Fruit fly (Drosophila melanogaster) whole organism, embryonic: Measurements from ENCODE around the gene sxe2.
A peak's percentile ranks its signal among the peaks of the same experiment; 100 is the strongest.

Source experiments
- Antp ChIP-seq: fragments of 200-800 bp; sonication (Bioruptor generic); optimal IDR thresholded peaks from 3 replicates; lab custom pipeline; 2016; ENCODE audit warnings: missing biosample characterization, missing genetic modification characterization
- CG10209 ChIP-seq: fragments of 200-800 bp; sonication (Bioruptor generic); optimal IDR thresholded peaks from 3 replicates; lab custom pipeline; 2017; ENCODE audit warnings: missing biosample characterization, mild to moderate bottlenecking, missing genetic modification characterization, missing genetic modification reagents
- CG10431 ChIP-seq: fragments of 200-800 bp; sonication (Bioruptor generic); optimal IDR thresholded peaks from 3 replicates; lab custom pipeline; 2018; ENCODE audit warnings: missing biosample characterization, mild to moderate bottlenecking, missing genetic modification characterization
- CG10462 ChIP-seq: fragments of 200-800 bp; sonication (Bioruptor generic); optimal IDR thresholded peaks from 2 replicates; lab custom pipeline; 2016; ENCODE audit warnings: missing biosample characterization, missing genetic modification characterization
- CG11456 ChIP-seq: fragments of 200-800 bp; sonication (Bioruptor generic); IDR thresholded peaks from 3 replicates; pipeline ENCODE4 v1.3.6; 2022; ENCODE audit warnings: missing biosample characterization, missing genetic modification characterization
- CG11504 ChIP-seq: fragments of 200-800 bp; sonication (Bioruptor generic); optimal IDR thresholded peaks from 3 replicates; lab custom pipeline; 2019; ENCODE audit warnings: missing biosample characterization, mild to moderate bottlenecking, missing genetic modification characterization, moderate library complexity
- CG12299 ChIP-seq: fragments of 200-800 bp; sonication (Bioruptor generic); optimal IDR thresholded peaks from 2 replicates; lab custom pipeline; 2018; ENCODE audit warnings: missing biosample characterization, mild to moderate bottlenecking, missing genetic modification characterization
- CG14667 ChIP-seq: fragments of 200-800 bp; sonication (Bioruptor generic); IDR thresholded peaks from 2 replicates; pipeline ENCODE4 v1.3.6; 2022; ENCODE audit warnings: missing biosample characterization, missing genetic modification characterization
- CG14710 ChIP-seq: fragments of 200-800 bp; sonication (Bioruptor generic); optimal IDR thresholded peaks from 3 replicates; lab custom pipeline; 2019; ENCODE audit warnings: missing biosample characterization, mild to moderate bottlenecking, missing genetic modification characterization, moderate library complexity
- CG15601 ChIP-seq: fragments of 200-800 bp; sonication (Bioruptor generic); optimal IDR thresholded peaks from 3 replicates; lab custom pipeline; 2019; ENCODE audit warnings: missing biosample characterization, mild to moderate bottlenecking, missing genetic modification characterization, moderate library complexity
- CG17829 ChIP-seq: fragments of 200-800 bp; optimal IDR thresholded peaks from 2 replicates; lab custom pipeline; 2019; ENCODE audit warnings: missing biosample characterization, mild to moderate bottlenecking, missing genetic modification characterization, moderate library complexity
- CG18476 ChIP-seq: fragments of 200-800 bp; sonication (Bioruptor generic); optimal IDR thresholded peaks from 2 replicates; lab custom pipeline; 2016; ENCODE audit warnings: missing biosample characterization, mild to moderate bottlenecking, missing genetic modification characterization
- CG2129 ChIP-seq: fragments of 200-800 bp; sonication (Bioruptor generic); IDR thresholded peaks from 2 replicates; pipeline ENCODE4 v1.3.6; 2022; ENCODE audit warnings: missing biosample characterization, missing genetic modification characterization; ENCODE audit not compliant: partially characterized antibody
- CG3065 ChIP-seq: fragments of 200-800 bp; sonication (Bioruptor generic); optimal IDR thresholded peaks from 2 replicates; lab custom pipeline; 2016; ENCODE audit warnings: missing biosample characterization, missing genetic modification characterization
- CG32772 ChIP-seq: fragments of 200-800 bp; sonication (Bioruptor generic); IDR thresholded peaks from 2 replicates; pipeline ENCODE4 v1.3.6; 2022; ENCODE audit warnings: missing biosample characterization, missing genetic modification characterization
- CG3726 ChIP-seq: fragments of 200-800 bp; sonication (Bioruptor generic); IDR thresholded peaks from 3 replicates; pipeline ENCODE4, ENCODE4 v1.3.6; 2022; ENCODE audit warnings: missing biosample characterization, missing genetic modification characterization
- CG3838 ChIP-seq: fragments of 200-800 bp; sonication (Bioruptor generic); optimal IDR thresholded peaks from 3 replicates; lab custom pipeline; 2016; ENCODE audit warnings: missing biosample characterization, missing genetic modification characterization
- CG5245 ChIP-seq: fragments of 200-800 bp; sonication (Bioruptor generic); optimal IDR thresholded peaks from 3 replicates; lab custom pipeline; 2016; ENCODE audit warnings: missing biosample characterization, missing genetic modification characterization
- CG6854 ChIP-seq: fragments of 200-800 bp; sonication (Bioruptor generic); optimal IDR thresholded peaks from 3 replicates; lab custom pipeline; 2017; ENCODE audit warnings: missing biosample characterization, mild to moderate bottlenecking, missing genetic modification characterization
- CG8924 ChIP-seq: fragments of 200-800 bp; optimal IDR thresholded peaks from 3 replicates; lab custom pipeline; 2019; ENCODE audit warnings: missing biosample characterization, mild to moderate bottlenecking, missing genetic modification characterization, moderate library complexity
- Chrac-16 ChIP-seq: fragments of 200-800 bp; sonication (Bioruptor generic); optimal IDR thresholded peaks from 3 replicates; lab custom pipeline; 2016; ENCODE audit warnings: missing biosample characterization, missing genetic modification characterization
- Doc2 ChIP-seq: fragments of 200-800 bp; sonication (Bioruptor generic); IDR thresholded peaks from 2 replicates; pipeline ENCODE4 v1.3.6; 2022; ENCODE audit warnings: missing biosample characterization, missing genetic modification characterization
- Ets65A ChIP-seq: fragments of 200-800 bp; sonication (Bioruptor generic); peaks from one replicate; lab custom pipeline; 2016; ENCODE audit warnings: missing biosample characterization, missing genetic modification characterization
- HmgD ChIP-seq: fragments of 200-800 bp; sonication (Bioruptor generic); optimal IDR thresholded peaks from 3 replicates; lab custom pipeline; 2016; ENCODE audit warnings: missing biosample characterization, missing genetic modification characterization
- Lhr ChIP-seq: fragments of 200-800 bp; sonication (Bioruptor generic); optimal IDR thresholded peaks from 3 replicates; lab custom pipeline; 2017; ENCODE audit warnings: mild to moderate bottlenecking, missing biosample characterization, missing genetic modification reagents, missing genetic modification characterization
- Nf-YC ChIP-seq: fragments of 200-800 bp; optimal IDR thresholded peaks from 3 replicates; lab custom pipeline; 2019; ENCODE audit warnings: missing biosample characterization, mild to moderate bottlenecking, missing genetic modification characterization, moderate library complexity
- Optix ChIP-seq: fragments of 200-800 bp; sonication (Bioruptor generic); IDR thresholded peaks from 3 replicates; pipeline ENCODE4 v1.3.6; 2022; ENCODE audit warnings: missing biosample characterization, missing genetic modification characterization
- PHDP ChIP-seq: fragments of 200-800 bp; sonication (Bioruptor generic); optimal IDR thresholded peaks from 3 replicates; lab custom pipeline; 2018; ENCODE audit warnings: missing biosample characterization, mild to moderate bottlenecking, missing genetic modification characterization, moderate library complexity
- Ptx1 ChIP-seq: fragments of 200-800 bp; sonication (Bioruptor generic); IDR thresholded peaks from 2 replicates; pipeline ENCODE4 v1.3.6; 2022; ENCODE audit warnings: missing biosample characterization, missing genetic modification characterization
- Side ChIP-seq: fragments of 200-800 bp; sonication (Bioruptor generic); optimal IDR thresholded peaks from 2 replicates; lab custom pipeline; 2016; ENCODE audit warnings: missing biosample characterization, missing genetic modification characterization
- Ssrp ChIP-seq: fragments of 200-800 bp; sonication (Bioruptor generic); optimal IDR thresholded peaks from 2 replicates; lab custom pipeline; 2018; ENCODE audit warnings: missing biosample characterization, mild to moderate bottlenecking, missing genetic modification characterization, moderate library complexity
- Xbp1 ChIP-seq: fragments of 200-800 bp; sonication (Bioruptor generic); optimal IDR thresholded peaks from 3 replicates; lab custom pipeline; 2016; ENCODE audit warnings: missing biosample characterization, mild to moderate bottlenecking, missing genetic modification characterization
- ab ChIP-seq: fragments of 200-800 bp; sonication (Bioruptor generic); optimal IDR thresholded peaks from 2 replicates; lab custom pipeline; 2016; ENCODE audit warnings: missing biosample characterization, missing genetic modification characterization
- ac ChIP-seq: fragments of 200-800 bp; sonication (Bioruptor generic); optimal IDR thresholded peaks from 3 replicates; lab custom pipeline; 2017; ENCODE audit warnings: missing biosample characterization, mild to moderate bottlenecking, missing genetic modification characterization
- dati ChIP-seq: fragments of 200-800 bp; sonication (Bioruptor generic); IDR thresholded peaks from 2 replicates; pipeline ENCODE4 v1.3.6; 2022; ENCODE audit warnings: missing biosample characterization, missing genetic modification characterization
- dm ChIP-seq: fragments of 200-800 bp; sonication (Bioruptor generic); optimal IDR thresholded peaks from 3 replicates; lab custom pipeline; 2016; ENCODE audit warnings: missing biosample characterization, missing genetic modification characterization
- ems ChIP-seq: fragments of 200-800 bp; sonication (Bioruptor generic); optimal IDR thresholded peaks from 3 replicates; lab custom pipeline; 2016; ENCODE audit warnings: missing biosample characterization, missing genetic modification characterization
- esg ChIP-seq: fragments of 200-800 bp; sonication (Bioruptor generic); conservative IDR thresholded peaks from 2 replicates; pipeline ENCODE4 v1.3.6; 2022; ENCODE audit warnings: missing biosample characterization, missing genetic modification characterization
- ftz-f1 ChIP-seq: fragments of 200-800 bp; sonication (Bioruptor generic); optimal IDR thresholded peaks from 2 replicates; lab custom pipeline; 2016; ENCODE audit warnings: missing biosample characterization, missing genetic modification characterization
- hkb ChIP-seq, 2 experiments: fragments of 200-800 bp in 1 of 2; fragments of >200 bp in 1 of 2; sonication (Bioruptor generic) in 1 of 2; IDR thresholded peaks in 1 of 2; optimal IDR thresholded peaks in 1 of 2; 2 replicates each; pipeline versions ENCODE4 v1.3.6 to Lab custom; 2017 to 2022; ENCODE audit warnings: missing biosample characterization in 1 of 2, missing genetic modification characterization in 1 of 2
- ind ChIP-seq: fragments of 200-800 bp; sonication (Bioruptor generic); optimal IDR thresholded peaks from 3 replicates; lab custom pipeline; 2016; ENCODE audit warnings: missing biosample characterization, missing genetic modification characterization
- odd ChIP-seq: fragments of 200-800 bp; sonication (Bioruptor generic); optimal IDR thresholded peaks from 2 replicates; lab custom pipeline; 2017; ENCODE audit warnings: missing biosample characterization, mild to moderate bottlenecking, missing genetic modification characterization
- phol ChIP-seq: fragments of 200-800 bp; sonication (Bioruptor generic); optimal IDR thresholded peaks from 3 replicates; lab custom pipeline; 2018; ENCODE audit warnings: missing biosample characterization, mild to moderate bottlenecking, missing genetic modification characterization, moderate library complexity
- pnt ChIP-seq: fragments of 200-800 bp; sonication (Bioruptor generic); optimal IDR thresholded peaks from 3 replicates; lab custom pipeline; 2016; ENCODE audit warnings: missing biosample characterization, missing genetic modification characterization
- pum ChIP-seq: fragments of 200-800 bp; sonication (Bioruptor generic); optimal IDR thresholded peaks from 2 replicates; lab custom pipeline; 2016; ENCODE audit warnings: missing biosample characterization, missing genetic modification characterization
- sens-2 ChIP-seq: fragments of 200-800 bp; sonication (Bioruptor generic); IDR thresholded peaks from 2 replicates; pipeline ENCODE4 v1.3.6; 2022; ENCODE audit warnings: missing biosample characterization, missing genetic modification characterization
- sim ChIP-seq: fragments of 200-800 bp; sonication (Bioruptor generic); IDR thresholded peaks from 2 replicates; pipeline ENCODE4 v1.3.6; 2022; ENCODE audit warnings: missing biosample characterization, missing genetic modification characterization
- slbo ChIP-seq: fragments of 200-800 bp; sonication (Bioruptor generic); IDR thresholded peaks from 2 replicates; pipeline ENCODE4 v1.3.6; 2022; ENCODE audit warnings: missing biosample characterization, missing genetic modification characterization
- sr ChIP-seq: fragments of 200-800 bp; sonication (Bioruptor generic); IDR thresholded peaks from 3 replicates; pipeline ENCODE4 v1.3.6; 2022; ENCODE audit warnings: missing biosample characterization, missing genetic modification characterization
- unpg ChIP-seq: fragments of 200-800 bp; sonication (Bioruptor generic); optimal IDR thresholded peaks from 3 replicates; lab custom pipeline; 2018; ENCODE audit warnings: missing biosample characterization, mild to moderate bottlenecking, missing genetic modification characterization, moderate library complexity

The sxe2 gene

dm6 chr3R:16094011-16094729, 10.5 kb downstream of the sxe2 start (continued):
- TF ChIP-seq Xbp1 (GFP tag; lab: Kevin White, UChicago) (peak; percentile 73), CG5245 (GFP tag; lab: Kevin White, UChicago) (peak; percentile 58), Optix (GFP tag; lab: Robert Waterston, UW) (no peak), Lhr (GFP tag; lab: Kevin White, UChicago) (peak; percentile 27), ac (GFP tag; lab: Kevin White, UChicago) (peak; percentile 25), phol (peak; percentile 92), CG6854 (GFP tag; lab: Kevin White, UChicago) (peak; percentile 28), Ptx1 (GFP tag; lab: Robert Waterston, UW) (peak; percentile 78), ab (GFP tag; lab: Kevin White, UChicago) (no peak), HmgD (GFP tag; lab: Kevin White, UChicago) (no peak), pum (GFP tag; lab: Kevin White, UChicago) (peak; percentile 39), Nf-YC (tag; lab: Kevin White, UChicago) (peak; percentile 49), CG11504 (peak; percentile 90), pnt (GFP tag; lab: Kevin White, UChicago) (peak; percentile 55), ems (GFP tag; lab: Kevin White, UChicago) (no peak), Ets65A (GFP tag; lab: Kevin White, UChicago) (peak; percentile 88), CG14710 (tag; lab: Kevin White, UChicago) (peak; percentile 91), Doc2 (GFP tag; lab: Robert Waterston, UW) (no peak), Ssrp (peak; percentile 87), CG18476 (GFP tag; lab: Kevin White, UChicago) (peak; percentile 63), Chrac-16 (GFP tag; lab: Kevin White, UChicago) (peak; percentile 58), dm (GFP tag; lab: Kevin White, UChicago) (no peak), CG10431 (GFP tag; lab: Kevin White, UChicago) (peak; percentile 72), esg (GFP tag; lab: Robert Waterston, UW) (peak; percentile 48), Antp (GFP tag; lab: Kevin White, UChicago) (no peak), PHDP (tag; lab: Kevin White, UChicago) (peak; percentile 69), sr (peak; percentile 71; the same call in 1 of the 3 replicates), slbo (GFP tag; lab: Robert Waterston, UW) (0 out of 2 replicates have a peak, but pooled peaks have one; percentile 14), hkb (optimal IDR thresholded peaks at IDR 0.05; lab: Kevin White, UChicago) (no peak), hkb (GFP tag; IDR thresholded peaks at IDR 0.05; lab: Robert Waterston, UW) (peak; percentile 52; the same call in 1 of the 2 replicates), ind (GFP tag; lab: Kevin White, UChicago) (peak; percentile 63), CG17829 (tag; lab: Kevin White, UChicago) (peak; percentile 85), CG11456 (GFP tag; lab: Robert Waterston, UW) (no peak), Side (GFP tag; lab: Kevin White, UChicago) (no peak), sens-2 (GFP tag; lab: Robert Waterston, UW) (no peak), CG2129 (GFP tag; lab: Robert Waterston, UW) (no peak), CG3065 (GFP tag; lab: Kevin White, UChicago) (peak; percentile 44), dati (GFP tag; lab: Robert Waterston, UW) (no peak), sim (GFP tag; lab: Robert Waterston, UW) (no peak), CG10209 (peak; percentile 76), CG12299 (tag; lab: Kevin White, UChicago) (peak; percentile 45), ftz-f1 (GFP tag; lab: Kevin White, UChicago) (no peak), CG14667 (GFP tag; lab: Robert Waterston, UW) (0 out of 2 replicates have a peak, but pooled peaks have one; percentile 46), CG32772 (GFP tag; lab: Robert Waterston, UW) (0 out of 2 replicates have a peak, but pooled peaks have one; percentile 57), CG8924 (tag; lab: Kevin White, UChicago) (peak; percentile 87), CG3838 (no peak), odd (GFP tag; lab: Kevin White, UChicago) (peak; percentile 77), CG15601 (tag; lab: Kevin White, UChicago) (peak; percentile 82), unpg (GFP tag; lab: Kevin White, UChicago) (peak; percentile 67), CG3726 (GFP tag; lab: Robert Waterston, UW) (0 out of 3 replicates have a peak, but pooled peaks have one; percentile 10), CG10462 (peak; percentile 56)
